Worm (Caenorhabditis elegans) whole organism, L1 larva: ENCODE data around the gene ZC239.21.
A peak's percentile ranks its signal among the peaks of the same experiment; 100 is the strongest.

Experiments
- C16A3.4 ChIP-seq: fragments of 150-350 bp; optimal IDR thresholded peaks from 2 replicates; lab custom pipeline; 2014; ENCODE audit warnings: missing biosample characterization, missing genetic modification characterization
- Y116A8C.19 ChIP-seq: sonication (generic microtip); optimal IDR thresholded peaks from 2 replicates; lab custom pipeline; 2016; ENCODE audit warnings: missing compliant biosample characterization, missing genetic modification characterization, borderline replicate concordance
- blmp-1 ChIP-seq: fragments of 150-350 bp; optimal IDR thresholded peaks from 2 replicates; lab custom pipeline; 2014; ENCODE audit warnings: missing biosample characterization, missing genetic modification characterization
- ceh-63 ChIP-seq: fragments of 200-800 bp; sonication (Bioruptor generic); optimal IDR thresholded peaks from 2 replicates; lab custom pipeline; 2018; ENCODE audit warnings: mild to moderate bottlenecking, missing genetic modification characterization, missing compliant biosample characterization
- ceh-8 ChIP-seq: fragments of 200-800 bp; sonication (Bioruptor generic); optimal IDR thresholded peaks from 2 replicates; lab custom pipeline; 2018; ENCODE audit warnings: mild to moderate bottlenecking, missing genetic modification characterization, moderate library complexity, missing compliant biosample characterization
- ceh-88 ChIP-seq: fragments of 200-800 bp; sonication (Bioruptor generic); IDR thresholded peaks from 2 replicates; pipeline ENCODE4 v1.3.6; 2022; ENCODE audit warnings: missing genetic modification characterization, missing compliant biosample characterization
- ceh-90 ChIP-seq: sonication (generic microtip); optimal IDR thresholded peaks from 2 replicates; lab custom pipeline; 2016; ENCODE audit warnings: missing genetic modification characterization, missing compliant biosample characterization
- ces-1 ChIP-seq: fragments of 150-350 bp; optimal IDR thresholded peaks from 2 replicates; lab custom pipeline; 2014; ENCODE audit warnings: missing biosample characterization, missing genetic modification reagents, missing genetic modification characterization
- dpl-1 ChIP-seq, 3 experiments: fragments of 150-350 bp in 2 of 3; sonication (generic microtip) in 1 of 3; optimal IDR thresholded peaks; 2 replicates each; lab custom pipeline; 2014 to 2017; ENCODE audit warnings: missing biosample characterization in 3 of 3, missing genetic modification characterization in 3 of 3, missing genetic modification reagents in 3 of 3
- efl-1 ChIP-seq, 4 experiments: fragments of 150-350 bp; optimal IDR thresholded peaks in 3 of 4; peaks in 1 of 4; 1 replicate in 1 of 4; 2 replicates in 3 of 4; lab custom pipeline; 2014; ENCODE audit warnings: missing biosample characterization in 2 of 4, missing genetic modification characterization in 2 of 4, missing genetic modification reagents in 2 of 4
- efl-3 ChIP-seq: fragments of 200-800 bp; sonication (Bioruptor generic); optimal IDR thresholded peaks from 2 replicates; lab custom pipeline; 2018; ENCODE audit warnings: mild to moderate bottlenecking, missing genetic modification characterization, missing compliant biosample characterization
- egl-27 ChIP-seq, 2 experiments: fragments of 150-350 bp in 1 of 2; sonication (generic microtip); optimal IDR thresholded peaks; 3 replicates each; lab custom pipeline; 2017 to 2018; ENCODE audit warnings: missing biosample characterization in 2 of 2, missing genetic modification characterization in 2 of 2, missing genetic modification reagents in 2 of 2
- elt-2 ChIP-seq: sonication (generic microtip); optimal IDR thresholded peaks from 2 replicates; lab custom pipeline; 2016; ENCODE audit warnings: missing genetic modification characterization, mild to moderate bottlenecking, inconsistent platforms, missing compliant biosample characterization, missing genetic modification reagents
- fkh-4 ChIP-seq: sonication (generic microtip); optimal IDR thresholded peaks from 2 replicates; lab custom pipeline; 2016; ENCODE audit warnings: missing compliant biosample characterization, missing genetic modification characterization, borderline replicate concordance
- fos-1 ChIP-seq: fragments of 150-350 bp; optimal IDR thresholded peaks from 2 replicates; lab custom pipeline; 2014; ENCODE audit warnings: missing biosample characterization, missing genetic modification characterization
- grh-1 ChIP-seq: fragments of 200-800 bp; sonication (Bioruptor generic); IDR thresholded peaks from 2 replicates; pipeline ENCODE4 v1.3.6; 2022; ENCODE audit warnings: missing genetic modification reagents, missing genetic modification characterization, missing compliant biosample characterization
- hlh-17 ChIP-seq: fragments of 200-800 bp; sonication (Bioruptor generic); optimal IDR thresholded peaks from 2 replicates; lab custom pipeline; 2018; ENCODE audit warnings: missing genetic modification characterization, mild to moderate bottlenecking, missing compliant biosample characterization, moderate library complexity, borderline replicate concordance
- isw-1 ChIP-seq: fragments of 200-800 bp; sonication (Bioruptor generic); IDR thresholded peaks from 2 replicates; pipeline ENCODE4 v1.3.6; 2022; ENCODE audit warnings: missing genetic modification characterization, missing compliant biosample characterization
- lin-15B ChIP-seq: fragments of 150-350 bp; sonication (generic microtip); optimal IDR thresholded peaks from 3 replicates; lab custom pipeline; 2014; ENCODE audit warnings: missing biosample characterization, missing genetic modification characterization
- lin-35 ChIP-seq, 2 experiments: fragments of 150-350 bp; optimal IDR thresholded peaks; 2 replicates each; lab custom pipeline; 2014; ENCODE audit warnings: missing biosample characterization in 2 of 2, missing genetic modification characterization in 2 of 2, missing genetic modification reagents in 2 of 2
- lsy-2 ChIP-seq, 2 experiments: fragments of 150-350 bp; optimal IDR thresholded peaks; 2 replicates each; lab custom pipeline; 2014; ENCODE audit warnings: missing biosample characterization in 2 of 2, missing genetic modification characterization in 2 of 2
- mef-2 ChIP-seq: fragments of 150-350 bp; optimal IDR thresholded peaks from 2 replicates; lab custom pipeline; 2014; ENCODE audit warnings: missing biosample characterization, missing genetic modification characterization
- mep-1 ChIP-seq: fragments of 150-350 bp; optimal IDR thresholded peaks from 2 replicates; lab custom pipeline; 2014; ENCODE audit warnings: missing biosample characterization, missing genetic modification characterization
- nhr-11 ChIP-seq: fragments of 150-350 bp; optimal IDR thresholded peaks from 2 replicates; lab custom pipeline; 2014; ENCODE audit warnings: missing biosample characterization, missing genetic modification characterization
- nhr-12 ChIP-seq: sonication (generic microtip); optimal IDR thresholded peaks from 2 replicates; lab custom pipeline; 2017; ENCODE audit warnings: missing biosample characterization, missing genetic modification characterization
- nhr-85 ChIP-seq: sonication (generic microtip); peaks from one replicate; lab custom pipeline; 2016; ENCODE audit warnings: missing genetic modification characterization, inconsistent platforms, missing compliant biosample characterization
- pag-3 ChIP-seq: sonication (generic microtip); optimal IDR thresholded peaks from 2 replicates; lab custom pipeline; 2017; ENCODE audit warnings: missing genetic modification characterization, mild to moderate bottlenecking, missing compliant biosample characterization, antibody characterized with exemption, borderline replicate concordance; ENCODE audit not compliant: insufficient read depth
- pax-3 ChIP-seq: fragments of 200-800 bp; sonication (Bioruptor generic); optimal IDR thresholded peaks from 2 replicates; lab custom pipeline; 2018; ENCODE audit warnings: mild to moderate bottlenecking, missing genetic modification characterization, moderate library complexity, missing compliant biosample characterization
- sox-4 ChIP-seq: sonication (generic microtip); optimal IDR thresholded peaks from 2 replicates; lab custom pipeline; 2016; ENCODE audit warnings: missing genetic modification characterization, missing compliant biosample characterization
- sptf-1 ChIP-seq: fragments of 150-350 bp; optimal IDR thresholded peaks from 2 replicates; lab custom pipeline; 2014; ENCODE audit warnings: missing biosample characterization, missing genetic modification characterization
- unc-98 ChIP-seq: fragments of 200-800 bp; sonication (Bioruptor generic); IDR thresholded peaks from 2 replicates; pipeline ENCODE4 v1.3.6; 2022; ENCODE audit warnings: missing genetic modification characterization, missing compliant biosample characterization
- vab-15 ChIP-seq: sonication (generic microtip); optimal IDR thresholded peaks from 2 replicates; lab custom pipeline; 2017; ENCODE audit warnings: missing genotype, mild to moderate bottlenecking, missing genetic modification characterization, missing compliant biosample characterization
- xbp-1 ChIP-seq: sonication (generic microtip); optimal IDR thresholded peaks from 2 replicates; lab custom pipeline; 2016; ENCODE audit warnings: missing genetic modification characterization, missing compliant biosample characterization
- ztf-11 ChIP-seq, 2 experiments: sonication (generic microtip); optimal IDR thresholded peaks; 2 replicates each; lab custom pipeline; 2016 to 2017; ENCODE audit warnings: missing genetic modification characterization in 2 of 2, missing biosample characterization in 1 of 2, missing compliant biosample characterization in 1 of 2

The ZC239.21 gene

ce11 chrII:3247556-3247955, 40.8 kb downstream of the ZC239.21 start:
- no peak for TF ChIP-seq pax-3
- no peak for TF ChIP-seq C16A3.4 (tag; lab: Kevin White, UChicago)
- no peak for TF ChIP-seq sox-4 (tag; lab: Kevin White, UChicago)
- no peak for TF ChIP-seq mep-1 (tag; lab: Kevin White, UChicago)
- TF ChIP-seq Y116A8C.19 (tag; lab: Kevin White, UChicago), result no peak
- no peak for TF ChIP-seq nhr-85 (tag; lab: Kevin White, UChicago)
- no peak for TF ChIP-seq vab-15 (tag; lab: Kevin White, UChicago)
- TF ChIP-seq egl-27 (tag; optimal IDR thresholded peaks at IDR 0.05; lab: Kevin White, UChicago), result no peak
- TF ChIP-seq ceh-88 (GFP tag; lab: Robert Waterston, UW), result no peak
- TF ChIP-seq pag-3, result no peak
- TF ChIP-seq sptf-1 (tag; lab: Kevin White, UChicago), result no peak
- TF ChIP-seq, all 84 proteins: peak for 0

ce11 chrII:3248043-3248718, 41.4 kb downstream of the ZC239.21 start, which contains the start of the genes fbxc-50 and C17F4.2:
fbxc-50 (minus strand) TSS chrII:3248123.
C17F4.2 (plus strand) TSS chrII:3248668.
- TF ChIP-seq hlh-17 (GFP tag; lab: Kevin White, UChicago) (no peak), efl-1 (optimal IDR thresholded peaks at IDR 0.05; lab: Kevin White, UChicago) (no peak), efl-1 (GFP tag; optimal IDR thresholded peaks at IDR 0.05 in 1 of 2; lab: Kevin White, UChicago) (peak in 1 of 2 experiments; percentile 56), blmp-1 (peak; percentile 80)

ce11 chrII:3249406-3249805, 42.7 kb downstream of the ZC239.21 start, which contains the start of gene clec-124:
clec-124 (plus strand) TSS chrII:3249706.
- TF ChIP-seq nhr-12 (tag; lab: Kevin White, UChicago) (no peak), isw-1 (GFP tag; lab: Robert Waterston, UW) (no peak), lin-15B (tag; lab: Kevin White, UChicago) (no peak), lsy-2 (tag; optimal IDR thresholded peaks at IDR 0.05; lab: Kevin White, UChicago) (no peak)

- TF ChIP-seq grh-1 (GFP tag; lab: Robert Waterston, UW) (no peak), efl-3 (GFP tag; lab: Kevin White, UChicago) (no peak), ztf-11 (tag; optimal IDR thresholded peaks at IDR 0.05; lab: Kevin White, UChicago) (no peak), ceh-8 (GFP tag; lab: Kevin White, UChicago) (no peak), ceh-90 (tag; lab: Kevin White, UChicago) (no peak), nhr-11 (no peak), unc-98 (GFP tag; lab: Robert Waterston, UW) (no peak), fkh-4 (tag; lab: Kevin White, UChicago) (no peak), xbp-1 (tag; lab: Kevin White, UChicago) (no peak), lin-35 (GFP tag; optimal IDR thresholded peaks at IDR 0.05; lab: Kevin White, UChicago) (no peak), dpl-1 (GFP tag; optimal IDR thresholded peaks at IDR 0.05; lab: Kevin White, UChicago) (no peak), mef-2 (tag; lab: Kevin White, UChicago) (no peak), ceh-63 (GFP tag; lab: Kevin White, UChicago) (no peak)
These were observed 43.5 kb downstream of the ZC239.21 start for ce11 chrII:3250195-3250594.

ce11 chrII:3251782-3252181, 45.0 kb downstream of the ZC239.21 start:
- no peak for TF ChIP-seq ces-1 (GFP tag; lab: Kevin White, UChicago)
- TF ChIP-seq fos-1 (tag; lab: Kevin White, UChicago), result no peak
- no peak for TF ChIP-seq ztf-11 (tag; optimal IDR thresholded peaks at IDR 0.05; lab: Kevin White, UChicago)
- no peak for TF ChIP-seq elt-2
